Worm (Caenorhabditis elegans): ENCODE measurements around the gene rtfo-1.

DNA sequence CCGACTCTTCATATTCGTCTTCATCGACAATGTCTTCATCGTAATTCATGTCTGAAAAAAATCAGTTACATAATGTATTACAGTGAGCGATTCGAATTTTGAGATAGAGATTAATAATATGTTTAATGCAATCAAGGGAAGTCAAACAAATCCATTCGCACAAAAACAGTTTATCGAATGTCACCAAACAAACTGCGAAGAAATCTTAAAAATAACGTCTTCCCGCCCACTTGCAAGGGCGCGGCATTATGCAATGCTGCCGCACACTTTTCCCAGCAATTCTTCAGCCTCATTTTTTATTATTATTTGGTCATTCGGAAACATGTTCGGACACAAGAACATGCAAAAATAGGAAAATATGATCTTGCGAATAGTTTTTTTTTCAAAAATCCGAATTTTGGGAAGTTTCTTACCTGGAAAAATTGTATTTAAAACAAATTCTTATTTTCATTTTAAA is 38.2 kb downstream of the rtfo-1 start, which contains the start of gene mdf-1:
- no peak for TF ChIP-seq aly-1 (tag; optimal IDR thresholded peaks at IDR 0.05)
- TF ChIP-seq hmbx-1 (tag; optimal IDR thresholded peaks at IDR 0.05), result no peak
- TF ChIP-seq ama-1 (optimal IDR thresholded peaks at IDR 0.05), result no peak
- no peak for TF ChIP-seq sea-1 (GFP tag; conservative IDR thresholded peaks at IDR 0.05)
